Fruit fly (Drosophila melanogaster) whole organism, pupa: ENCODE measurements around the gene mRpL32.

Experiments used
- CG10348 ChIP-seq: fragments of 200-800 bp; sonication (Bioruptor generic); IDR thresholded peaks from 2 replicates; pipeline ENCODE4 v1.3.6; 2022; ENCODE audit warnings: missing biosample characterization, missing genetic modification characterization
- CG12605 ChIP-seq: fragments of 200-800 bp; sonication (Bioruptor generic); IDR thresholded peaks from 2 replicates; pipeline ENCODE4 v1.3.6; 2022; ENCODE audit warnings: missing biosample characterization, missing genetic modification characterization
- CG13204 ChIP-seq: fragments of 200-800 bp; sonication (Bioruptor generic); optimal IDR thresholded peaks from 2 replicates; lab custom pipeline; 2018; ENCODE audit warnings: missing biosample characterization, mild to moderate bottlenecking, missing genetic modification characterization, moderate library complexity
- CG14655 ChIP-seq: fragments of 200-800 bp; sonication (Bioruptor generic); optimal IDR thresholded peaks from 3 replicates; lab custom pipeline; 2017; ENCODE audit warnings: mild to moderate bottlenecking, missing biosample characterization, missing genetic modification reagents, missing genetic modification characterization
- CG15710 ChIP-seq: fragments of 200-800 bp; sonication (Bioruptor generic); optimal IDR thresholded peaks from 2 replicates; lab custom pipeline; 2018; ENCODE audit warnings: missing biosample characterization, mild to moderate bottlenecking, missing genetic modification characterization, moderate library complexity
- CG17806 ChIP-seq: fragments of 200-800 bp; sonication (Bioruptor generic); optimal IDR thresholded peaks from 2 replicates; lab custom pipeline; 2018; ENCODE audit warnings: missing biosample characterization, mild to moderate bottlenecking, missing genetic modification characterization, moderate library complexity
- CG32121 ChIP-seq: fragments of 200-800 bp; sonication (Bioruptor generic); IDR thresholded peaks from 2 replicates; pipeline ENCODE4 v1.3.6; 2022; ENCODE audit warnings: missing biosample characterization, missing genetic modification characterization
- CG34367 ChIP-seq: fragments of 200-800 bp; sonication (Bioruptor generic); optimal IDR thresholded peaks from 2 replicates; lab custom pipeline; 2018; ENCODE audit warnings: missing biosample characterization, mild to moderate bottlenecking, missing genetic modification characterization
- CG4496 ChIP-seq: fragments of 200-800 bp; sonication (Bioruptor generic); IDR thresholded peaks from 3 replicates; pipeline ENCODE4 v1.3.6; 2022; ENCODE audit warnings: missing biosample characterization, missing genetic modification characterization
- CG8159 ChIP-seq: fragments of 200-800 bp; sonication (Bioruptor generic); optimal IDR thresholded peaks from 3 replicates; lab custom pipeline; 2018; ENCODE audit warnings: missing biosample characterization, mild to moderate bottlenecking, missing genetic modification characterization, moderate library complexity
- CG8301 ChIP-seq: fragments of 200-800 bp; sonication (Bioruptor generic); optimal IDR thresholded peaks from 2 replicates; lab custom pipeline; 2018; ENCODE audit warnings: missing biosample characterization, mild to moderate bottlenecking, missing genetic modification characterization
- CG9948 ChIP-seq: fragments of 200-800 bp; sonication (Bioruptor generic); optimal IDR thresholded peaks from 2 replicates; lab custom pipeline; 2018; ENCODE audit warnings: missing biosample characterization, mild to moderate bottlenecking, missing genetic modification characterization, moderate library complexity
- D1 ChIP-seq: fragments of 200-800 bp; sonication (Bioruptor generic); optimal IDR thresholded peaks from 2 replicates; lab custom pipeline; 2018; ENCODE audit warnings: missing biosample characterization, mild to moderate bottlenecking, missing genetic modification characterization, moderate library complexity
- EcR ChIP-seq: fragments of 200-800 bp; sonication (Bioruptor generic); optimal IDR thresholded peaks from 3 replicates; lab custom pipeline; 2019; ENCODE audit warnings: missing biosample characterization, missing genetic modification characterization, mild to moderate bottlenecking, moderate library complexity, missing genetic modification reagents
- Ets98B ChIP-seq: fragments of 200-800 bp; sonication (Bioruptor generic); IDR thresholded peaks from 2 replicates; pipeline ENCODE4 v1.3.6; 2022; ENCODE audit warnings: missing biosample characterization, missing genetic modification characterization
- Pif1A ChIP-seq: fragments of 200-800 bp; sonication (Bioruptor generic); optimal IDR thresholded peaks from 3 replicates; lab custom pipeline; 2016; ENCODE audit warnings: missing biosample characterization, missing genetic modification characterization
- Pif1B ChIP-seq: fragments of 200-800 bp; sonication (Bioruptor generic); optimal IDR thresholded peaks from 3 replicates; lab custom pipeline; 2016; ENCODE audit warnings: missing biosample characterization, missing genetic modification characterization
- Snoo ChIP-seq: fragments of 200-800 bp; sonication (Bioruptor generic); optimal IDR thresholded peaks from 3 replicates; lab custom pipeline; 2017; ENCODE audit warnings: missing biosample characterization, mild to moderate bottlenecking, missing genetic modification characterization, inconsistent platforms
- fd96Ca ChIP-seq: fragments of 200-800 bp; sonication (Bioruptor generic); IDR thresholded peaks from 3 replicates; pipeline ENCODE4 v1.3.6; 2022; ENCODE audit warnings: missing biosample characterization, missing genetic modification characterization
- gl ChIP-seq: fragments of 200-800 bp; sonication (Bioruptor generic); optimal IDR thresholded peaks from 2 replicates; lab custom pipeline; 2018; ENCODE audit warnings: missing biosample characterization, mild to moderate bottlenecking, missing genetic modification characterization
- rn ChIP-seq: fragments of 200-800 bp; sonication (Bioruptor generic); IDR thresholded peaks from 2 replicates; pipeline ENCODE4 v1.3.6; 2022; ENCODE audit warnings: missing biosample characterization, missing genetic modification characterization

mRpL32 gene

dm6 chr3R:31250426-31251034 lies 2.1 kb upstream of the mRpL32 start:
- peak; percentile 0 for TF ChIP-seq Pif1A (GFP tag; lab: Kevin White, UChicago)
- TF ChIP-seq EcR (GFP tag; lab: Kevin White, UChicago): peak; percentile 32
- TF ChIP-seq gl: no peak
- TF ChIP-seq CG8159: no peak
- TF ChIP-seq CG15710 (tag; lab: Kevin White, UChicago): no peak
- no peak for TF ChIP-seq Pif1B (GFP tag; lab: Kevin White, UChicago)
- TF ChIP-seq CG14655: no peak
- TF ChIP-seq CG34367 (tag; lab: Kevin White, UChicago): peak; percentile 3
- no peak for TF ChIP-seq CG10348 (GFP tag; lab: Robert Waterston, UW)
- TF ChIP-seq CG32121: peak; percentile 21; the same call in 1 of the 2 replicates

- TF ChIP-seq CG13204 (GFP tag; lab: Kevin White, UChicago) (no peak), CG14655 (no peak), Snoo (tag; lab: Kevin White, UChicago) (no peak), Pif1B (GFP tag; lab: Kevin White, UChicago) (peak; percentile 23), CG32121 (peak; percentile 82), Pif1A (GFP tag; lab: Kevin White, UChicago) (peak; percentile 55), rn (GFP tag; lab: Robert Waterston, UW) (no peak), CG8301 (tag; lab: Kevin White, UChicago) (peak; percentile 58), CG15710 (tag; lab: Kevin White, UChicago) (no peak), D1 (tag; lab: Kevin White, UChicago) (no peak), Ets98B (GFP tag; lab: Robert Waterston, UW) (peak; percentile 81), fd96Ca (0 out of 3 replicates have a peak, but pooled peaks have one; percentile 52), CG12605 (GFP tag; lab: Robert Waterston, UW) (peak; percentile 60), CG17806 (tag; lab: Kevin White, UChicago) (no peak), CG34367 (tag; lab: Kevin White, UChicago) (peak; percentile 4), EcR (GFP tag; lab: Kevin White, UChicago) (no peak), CG4496 (GFP tag; lab: Robert Waterston, UW) (peak; percentile 74; the same call in 2 of the 3 replicates), CG9948 (tag; lab: Kevin White, UChicago) (no peak), CG10348 (GFP tag; lab: Robert Waterston, UW) (no peak), CG8159 (no peak), gl (no peak)
- TF ChIP-seq, all 21 proteins: peak for 9
Measured at dm6 chr3R:31251130-31251770, 1.4 kb upstream of the mRpL32 start.

- TF ChIP-seq CG9948 (tag; lab: Kevin White, UChicago) (no peak), CG12605 (GFP tag; lab: Robert Waterston, UW) (no peak), Pif1B (GFP tag; lab: Kevin White, UChicago) (no peak), rn (GFP tag; lab: Robert Waterston, UW) (no peak), gl (no peak), CG8159 (no peak), Pif1A (GFP tag; lab: Kevin White, UChicago) (no peak), Ets98B (GFP tag; lab: Robert Waterston, UW) (no peak), fd96Ca (no peak)
Measured at dm6 chr3R:31254808-31255207, 2.1 kb downstream of the mRpL32 start, which contains the start of the genes CG1750 and spn-F. Gene CG1750, minus strand, starts transcription at chr3R:31254900. Gene spn-F, plus strand, starts transcription at chr3R:31255127.

- TF ChIP-seq D1 (tag; lab: Kevin White, UChicago) (no peak), CG8301 (tag; lab: Kevin White, UChicago) (no peak), fd96Ca (no peak), Snoo (tag; lab: Kevin White, UChicago) (no peak), CG15710 (tag; lab: Kevin White, UChicago) (no peak), EcR (GFP tag; lab: Kevin White, UChicago) (no peak), CG12605 (GFP tag; lab: Robert Waterston, UW) (no peak), Ets98B (GFP tag; lab: Robert Waterston, UW) (no peak), CG34367 (tag; lab: Kevin White, UChicago) (no peak)
Measured at dm6 chr3R:31257299-31257698, 4.6 kb downstream of the mRpL32 start, which contains the start of gene CAH6. Gene CAH6, plus strand, starts transcription at chr3R:31257599.

- TF ChIP-seq CG13204 (GFP tag; lab: Kevin White, UChicago) (no peak), CG9948 (tag; lab: Kevin White, UChicago) (no peak), Ets98B (GFP tag; lab: Robert Waterston, UW) (no peak), CG34367 (tag; lab: Kevin White, UChicago) (no peak), fd96Ca (no peak)
Measured at dm6 chr3R:31259947-31260346, 7.3 kb downstream of the mRpL32 start, which contains the start of gene CAH16. Gene CAH16, plus strand, starts transcription at chr3R:31260247.

- no peak for TF ChIP-seq CG13204 (GFP tag; lab: Kevin White, UChicago)
- TF ChIP-seq rn (GFP tag; lab: Robert Waterston, UW): no peak
- no peak for TF ChIP-seq EcR (GFP tag; lab: Kevin White, UChicago)
- TF ChIP-seq CG14655: no peak
- no peak for TF ChIP-seq CG12605 (GFP tag; lab: Robert Waterston, UW)
- no peak for TF ChIP-seq CG8159
- TF ChIP-seq CG34367 (tag; lab: Kevin White, UChicago): no peak
- no peak for TF ChIP-seq CG9948 (tag; lab: Kevin White, UChicago)
- TF ChIP-seq CG17806 (tag; lab: Kevin White, UChicago): no peak
- TF ChIP-seq CG8301 (tag; lab: Kevin White, UChicago): no peak
- no peak for TF ChIP-seq Snoo (tag; lab: Kevin White, UChicago)
- TF ChIP-seq gl: no peak
Measured at dm6 chr3R:31262298-31262697, 9.6 kb downstream of the mRpL32 start, which contains the start of gene CAH5. Gene CAH5, plus strand, starts transcription at chr3R:31262598.
